Worm (Caenorhabditis elegans): ENCODE results near the gene C16D9.9.
A peak's percentile ranks its signal among the peaks of the same experiment; 100 is the strongest.

C16D9.9 gene

ce11 chrV:8297504-8297903 is 33.5 kb downstream of the C16D9.9 start, which contains the start of gene W02D7.4:
W02D7.4 (minus strand) TSS chrV:8297604.
- TF ChIP-seq sox-2 (GFP tag; IDR thresholded peaks at IDR 0.05) (no peak), elt-2 (tag; optimal IDR thresholded peaks at IDR 0.05) (no peak), unc-3 (GFP tag; conservative IDR thresholded peaks at IDR 0.05) (no peak), unc-3 (tag; optimal IDR thresholded peaks at IDR 0.05) (no peak), ceh-19 (GFP tag; optimal IDR thresholded peaks at IDR 0.05) (no peak), hlh-8 (tag; optimal IDR thresholded peaks at IDR 0.05) (no peak), tbx-2 (tag; optimal IDR thresholded peaks at IDR 0.05) (no peak), odd-2 (tag; optimal IDR thresholded peaks at IDR 0.05) (no peak), ceh-31 (tag; optimal IDR thresholded peaks at IDR 0.05) (no peak), F13H6.1 (tag; optimal IDR thresholded peaks at IDR 0.05) (no peak)

ce11 chrV:8299191-8299854 is 35.3 kb downstream of the C16D9.9 start, which contains the start of gene W02D7.5:
W02D7.5 (minus strand) TSS chrV:8299241.
- TF ChIP-seq ttx-3 (tag; optimal IDR thresholded peaks at IDR 0.05) (no peak), C38D4.7 (GFP tag; optimal IDR thresholded peaks at IDR 0.05) (no peak), nhr-11 (tag; optimal IDR thresholded peaks at IDR 0.05) (no peak), ceh-6 (GFP tag; optimal IDR thresholded peaks at IDR 0.05) (no peak), madf-2 (tag; optimal IDR thresholded peaks at IDR 0.05) (no peak), F13H6.1 (tag; optimal IDR thresholded peaks at IDR 0.05) (no peak), K09A11.1 (tag; optimal IDR thresholded peaks at IDR 0.05; ENCODE audit: insufficient read depth) (no peak), hlh-6 (tag; optimal IDR thresholded peaks at IDR 0.05) (no peak), pat-9 (tag; optimal IDR thresholded peaks at IDR 0.05) (no peak), pqm-1 (tag; optimal IDR thresholded peaks at IDR 0.05) (no peak), lim-6 (tag; optimal IDR thresholded peaks at IDR 0.05) (no peak), hlh-30 (tag; optimal IDR thresholded peaks at IDR 0.05; ENCODE audit: insufficient read depth) (no peak), ama-1 (optimal IDR thresholded peaks at IDR 0.05) (no peak), ceh-9 (tag; optimal IDR thresholded peaks at IDR 0.05) (no peak)

ce11 chrV:8300935-8301535 is 37.0 kb downstream of the C16D9.9 start, which contains the start of gene W02D7.6:
W02D7.6 (minus strand) TSS chrV:8301507.
- TF ChIP-seq unc-55 (GFP tag; optimal IDR thresholded peaks at IDR 0.05) (no peak), madf-2 (tag; optimal IDR thresholded peaks at IDR 0.05) (no peak), K02D7.2 (tag; optimal IDR thresholded peaks at IDR 0.05) (no peak), ceh-48 (tag; optimal IDR thresholded peaks at IDR 0.05) (peak; percentile 52), ceh-6 (GFP tag; optimal IDR thresholded peaks at IDR 0.05) (no peak), ceh-2 (tag; optimal IDR thresholded peaks at IDR 0.05) (no peak), ama-1 (optimal IDR thresholded peaks at IDR 0.05) (peak; percentile 19)

- peak; percentile 6 for TF ChIP-seq elt-2 (tag; optimal IDR thresholded peaks at IDR 0.05)
- no peak for TF ChIP-seq che-1 (tag; optimal IDR thresholded peaks at IDR 0.05)
- no peak for TF ChIP-seq lin-11 (tag; optimal IDR thresholded peaks at IDR 0.05)
- no peak for TF ChIP-seq npax-4 (tag; optimal IDR thresholded peaks at IDR 0.05)
- no peak for TF ChIP-seq dve-1 (tag; optimal IDR thresholded peaks at IDR 0.05)
These were observed 38.5 kb downstream of the C16D9.9 start, which contains the start of gene sel-9 for ce11 chrV:8302522-8302921. sel-9 (minus strand) TSS chrV:8302580.

- no peak for TF ChIP-seq ceh-18 (tag; optimal IDR thresholded peaks at IDR 0.05)
- TF ChIP-seq hlh-15 (tag; optimal IDR thresholded peaks at IDR 0.05) = no peak
- no peak for TF ChIP-seq ceh-34 (tag; optimal IDR thresholded peaks at IDR 0.05)
- TF ChIP-seq C08G9.2 (tag; optimal IDR thresholded peaks at IDR 0.05) = no peak
- TF ChIP-seq ttx-3 (tag; optimal IDR thresholded peaks at IDR 0.05) = no peak
- TF ChIP-seq hlh-30 (tag; optimal IDR thresholded peaks at IDR 0.05; ENCODE audit: insufficient read depth) = no peak
- TF ChIP-seq ztf-16 (tag; optimal IDR thresholded peaks at IDR 0.05) = no peak
- TF ChIP-seq elt-2 (tag; optimal IDR thresholded peaks at IDR 0.05) = no peak
- no peak for TF ChIP-seq pros-1 (tag; optimal IDR thresholded peaks at IDR 0.05)
- TF ChIP-seq pqm-1 (tag; optimal IDR thresholded peaks at IDR 0.05) = no peak
- no peak for TF ChIP-seq pax-1 (tag; optimal IDR thresholded peaks at IDR 0.05)
- no peak for TF ChIP-seq C38D4.7 (GFP tag; optimal IDR thresholded peaks at IDR 0.05)
These were observed 40.6 kb downstream of the C16D9.9 start, which contains the start of gene W02D7.11 for ce11 chrV:8304461-8305195. W02D7.11 (minus strand) TSS chrV:8304511.

Data from whole organism, late embryonic.